Worm (Caenorhabditis elegans): Measurements from ENCODE around the gene B0281.6.

B0281.6 gene

ce11 chrII:2306741-2307140 lies 4.5 kb upstream of the B0281.6 start, which contains the start of gene B0281.3:
Gene B0281.3, plus strand, starts transcription at chrII:2307041.
- TF ChIP-seq ccch-3 (GFP tag; optimal IDR thresholded peaks at IDR 0.05) (no peak), rpc-1 (optimal IDR thresholded peaks at IDR 0.05) (no peak), rpc-1 (tag; optimal IDR thresholded peaks at IDR 0.05) (no peak), snpc-4 (GFP tag; optimal IDR thresholded peaks at IDR 0.05) (no peak), snpc-4 (tag; optimal IDR thresholded peaks at IDR 0.05) (no peak), nfya-1 (tag; optimal IDR thresholded peaks at IDR 0.05; ENCODE audit: borderline replicate concordance, insufficient read depth) (no peak), F37B4.10 (GFP tag; IDR thresholded peaks at IDR 0.05) (no peak), K12H6.12 (tag; optimal IDR thresholded peaks at IDR 0.05) (no peak)

DNA sequence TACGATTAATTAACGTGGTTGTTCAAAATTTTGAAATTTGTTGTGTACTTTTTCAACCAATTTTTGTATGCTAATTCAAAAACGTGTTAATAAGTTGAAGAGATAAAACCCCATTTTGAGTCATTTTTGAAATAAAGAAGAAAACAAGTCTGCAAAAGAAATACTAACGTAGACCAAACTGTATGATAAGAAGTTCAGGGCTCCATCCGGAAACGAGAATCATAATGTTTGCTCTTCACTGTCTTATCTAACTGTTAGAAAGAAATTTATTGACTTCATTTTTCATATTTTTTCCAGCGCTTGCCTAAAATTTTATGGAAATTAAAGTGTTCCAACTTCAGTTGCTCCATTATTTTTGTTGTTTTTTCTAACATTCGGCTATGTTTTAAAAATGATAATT lies 3.3 kb upstream of the B0281.6 start:
- TF ChIP-seq ekl-4 (GFP tag; IDR thresholded peaks at IDR 0.05) = no peak
- TF ChIP-seq nfya-1 (tag; optimal IDR thresholded peaks at IDR 0.05; ENCODE audit: borderline replicate concordance, insufficient read depth) = no peak
- TF ChIP-seq somi-1 (GFP tag; optimal IDR thresholded peaks at IDR 0.05) = no peak
- TF ChIP-seq nhr-80 (tag; optimal IDR thresholded peaks at IDR 0.05) = peak; percentile 62

DNA sequence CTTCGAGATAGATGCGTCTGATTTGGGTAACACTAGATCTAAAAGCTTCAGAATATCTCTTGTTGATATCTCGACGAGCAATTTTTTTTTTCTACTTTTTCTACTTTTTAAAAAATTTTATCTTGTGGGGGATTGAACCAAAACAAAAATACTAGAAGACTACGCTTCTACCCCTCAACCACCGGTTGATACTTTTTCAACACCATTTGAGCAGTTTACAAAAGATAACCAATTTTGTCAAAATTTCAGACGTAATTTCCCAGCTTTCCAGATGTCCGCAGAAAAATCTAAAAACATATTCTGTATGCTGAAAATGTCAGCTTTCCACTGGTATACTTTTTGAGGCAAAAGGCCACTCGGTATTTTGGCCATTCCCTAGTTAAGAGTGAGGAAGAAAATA lies 2.3 kb upstream of the B0281.6 start:
- TF ChIP-seq fkh-3 (tag; optimal IDR thresholded peaks at IDR 0.05) (no peak), F39B2.1 (GFP tag; IDR thresholded peaks at IDR 0.05) (no peak), rpc-1 (optimal IDR thresholded peaks at IDR 0.05) (peak; percentile 46), rpc-1 (tag; optimal IDR thresholded peaks at IDR 0.05) (peak; percentile 70), tbp1 (GFP tag; optimal IDR thresholded peaks at IDR 0.05) (peak; percentile 86), B0261.1 (tag; optimal IDR thresholded peaks at IDR 0.05) (peak; percentile 54)

DNA sequence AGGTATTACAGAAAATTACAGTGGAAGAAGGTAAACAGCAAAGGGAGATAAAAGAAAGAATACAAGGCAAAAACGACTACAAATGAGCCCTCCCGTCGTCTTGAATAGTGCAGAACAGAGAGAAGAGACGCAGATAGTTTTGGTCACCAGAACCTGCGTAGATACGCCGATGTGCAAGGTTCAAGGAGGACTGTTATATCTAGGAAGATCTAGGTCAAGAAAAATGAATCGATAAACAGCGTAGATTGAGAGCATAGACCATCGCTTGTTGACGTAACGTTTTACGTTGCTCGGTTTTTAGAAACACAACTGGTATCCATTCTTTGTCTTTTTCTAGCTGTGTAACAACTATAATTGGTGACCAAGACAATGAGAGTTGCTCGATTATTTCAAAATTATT lies 1.4 kb downstream of the B0281.6 start, which contains the start of gene B0281.5:
TSS of gene B0281.5 (minus strand) at position 101 of the 400 bp plus-strand sequence.
- TF ChIP-seq egl-18 (GFP tag; IDR thresholded peaks at IDR 0.05) = no peak
- no peak for TF ChIP-seq madf-3 (GFP tag; IDR thresholded peaks at IDR 0.05)
- no peak for TF ChIP-seq him-1 (tag; optimal IDR thresholded peaks at IDR 0.05)
- TF ChIP-seq attf-3 (GFP tag; conservative IDR thresholded peaks at IDR 0.05) = no peak
- no peak for TF ChIP-seq Y95B8A.8 (GFP tag; IDR thresholded peaks at IDR 0.05)
- TF ChIP-seq ZK185.1 (tag; optimal IDR thresholded peaks at IDR 0.05; ENCODE audit: poor library complexity, severe bottlenecking) = no peak
- TF ChIP-seq ztf-25 (GFP tag; IDR thresholded peaks at IDR 0.05) = no peak
- no peak for TF ChIP-seq rcor-1 (GFP tag; IDR thresholded peaks at IDR 0.05)
- no peak for TF ChIP-seq Y67H2A.10 (GFP tag; conservative IDR thresholded peaks at IDR 0.05)
- no peak for TF ChIP-seq akir-1 (GFP tag; optimal IDR thresholded peaks at IDR 0.05)
- TF ChIP-seq ztf-6 (GFP tag; IDR thresholded peaks at IDR 0.05) = no peak
- TF ChIP-seq snpc-1.1 (tag; optimal IDR thresholded peaks at IDR 0.05; ENCODE audit: insufficient read depth) = no peak
- no peak for TF ChIP-seq dox-1 (GFP tag; IDR thresholded peaks at IDR 0.05)
- no peak for TF ChIP-seq lsl-1 (GFP tag; optimal IDR thresholded peaks at IDR 0.05)
- no peak for TF ChIP-seq unc-130 (GFP tag; optimal IDR thresholded peaks at IDR 0.05)
- TF ChIP-seq ets-4 (GFP tag; optimal IDR thresholded peaks at IDR 0.05) = no peak

ce11 chrII:2298742-2299141 lies 3.5 kb downstream of the B0281.6 start, which contains the start of gene B0281.4:
Gene B0281.4, minus strand, starts transcription at chrII:2298842.
- TF ChIP-seq rpc-1 (optimal IDR thresholded peaks at IDR 0.05) = no peak
- no peak for TF ChIP-seq rpc-1 (tag; optimal IDR thresholded peaks at IDR 0.05)
- no peak for TF ChIP-seq attf-5 (GFP tag; optimal IDR thresholded peaks at IDR 0.05)
- no peak for TF ChIP-seq nfyb-1 (GFP tag; IDR thresholded peaks at IDR 0.05)
- no peak for TF ChIP-seq F57A8.1 (GFP tag; optimal IDR thresholded peaks at IDR 0.05)
- TF ChIP-seq ztf-6 (GFP tag; IDR thresholded peaks at IDR 0.05) = no peak
- TF ChIP-seq ceh-27 (GFP tag; optimal IDR thresholded peaks at IDR 0.05) = no peak
- TF ChIP-seq xnd-1 (tag; optimal IDR thresholded peaks at IDR 0.05) = no peak
- no peak for TF ChIP-seq sea-2 (GFP tag; IDR thresholded peaks at IDR 0.05)
- no peak for TF ChIP-seq madf-8 (GFP tag; conservative IDR thresholded peaks at IDR 0.05)
- no peak for TF ChIP-seq repo-1 (tag; optimal IDR thresholded peaks at IDR 0.05)
- TF ChIP-seq tlf-1 (GFP tag; optimal IDR thresholded peaks at IDR 0.05) = no peak
- no peak for TF ChIP-seq dpl-1 (GFP tag; optimal IDR thresholded peaks at IDR 0.05)
- no peak for TF ChIP-seq akir-1 (GFP tag; optimal IDR thresholded peaks at IDR 0.05)
- no peak for TF ChIP-seq dox-1 (GFP tag; IDR thresholded peaks at IDR 0.05)
- TF ChIP-seq chd-7 (tag; optimal IDR thresholded peaks at IDR 0.05) = no peak
